Fruit fly (Drosophila melanogaster) ovary, adult (tissue): ENCODE results near the gene Ir68b.

ENCODE experiments used
- CG17801 ChIP-seq: fragments of 200-800 bp; optimal IDR thresholded peaks from 2 replicates; lab custom pipeline; 2019; ENCODE audit warnings: missing biosample characterization, mild to moderate bottlenecking, missing genetic modification characterization, moderate library complexity; ENCODE audit not compliant: partially characterized antibody

Ir68b gene

dm6 chr3L:12081679-12082520 lies 45.3 kb downstream of the Ir68b start, which contains the start of gene Sema5c:
Sema5c (minus strand) TSS chr3L:12081830.
- peak; percentile 18 for TF ChIP-seq CG17801 (GFP tag; lab: Kevin White, UChicago)

- TF ChIP-seq CG17801 (GFP tag; lab: Kevin White, UChicago), result no peak
Observed at dm6 chr3L:12080423-12080822, 46.8 kb downstream of the Ir68b start.

- TF ChIP-seq CG17801 (GFP tag; lab: Kevin White, UChicago), result no peak
Observed at dm6 chr3L:12079319-12079933, 47.8 kb downstream of the Ir68b start.

dm6 chr3L:12078551-12079318 lies 48.5 kb downstream of the Ir68b start:
- TF ChIP-seq CG17801 (GFP tag; lab: Kevin White, UChicago), result no peak

- no peak for TF ChIP-seq CG17801 (GFP tag; lab: Kevin White, UChicago)
Observed at dm6 chr3L:12077953-12078352, 49.2 kb downstream of the Ir68b start.

dm6 chr3L:12077348-12077747 lies 49.8 kb downstream of the Ir68b start:
- TF ChIP-seq CG17801 (GFP tag; lab: Kevin White, UChicago), result peak; percentile 46

- TF ChIP-seq CG17801 (GFP tag; lab: Kevin White, UChicago), result no peak
Observed at dm6 chr3L:12076312-12076711, 50.9 kb downstream of the Ir68b start.
